Fruit fly (Drosophila melanogaster): ENCODE data around the gene lsn.
A peak's percentile ranks its signal among the peaks of the same experiment; 100 is the strongest.

lsn gene

dm6 chr3R:21862137-21862850, 2.7 kb upstream of the lsn start (continued):
- TF ChIP-seq CG11723 (GFP tag; optimal IDR thresholded peaks at IDR 0.05) (peak; percentile 79), ap (GFP tag; IDR thresholded peaks at IDR 0.05) (peak; percentile 69), CG32767 (GFP tag; IDR thresholded peaks at IDR 0.05) (peak; percentile 65), pb (GFP tag; optimal IDR thresholded peaks at IDR 0.05) (no peak), CG10543 (GFP tag; optimal IDR thresholded peaks at IDR 0.05) (no peak), CG17361 (GFP tag; IDR thresholded peaks at IDR 0.05) (peak; percentile 90), h (optimal IDR thresholded peaks at IDR 0.05) (no peak), kni (GFP tag; optimal IDR thresholded peaks at IDR 0.05) (peak; percentile 65), NfI (GFP tag; optimal IDR thresholded peaks at IDR 0.05) (peak; percentile 52), gcm2 (GFP tag; optimal IDR thresholded peaks at IDR 0.05) (no peak), odd (GFP tag; optimal IDR thresholded peaks at IDR 0.05) (peak; percentile 68), CG6813 (GFP tag; optimal IDR thresholded peaks at IDR 0.05) (peak; percentile 25), CG14667 (GFP tag; IDR thresholded peaks at IDR 0.05) (no peak), CG13123 (GFP tag; optimal IDR thresholded peaks at IDR 0.05) (peak; percentile 61), psq (GFP tag; optimal IDR thresholded peaks at IDR 0.05) (no peak), Spps (tag; optimal IDR thresholded peaks at IDR 0.05) (peak; percentile 56), CG17359 (tag; optimal IDR thresholded peaks at IDR 0.05) (peak; percentile 81), C15 (GFP tag; IDR thresholded peaks at IDR 0.05) (no peak), gem (tag; optimal IDR thresholded peaks at IDR 0.05) (peak; percentile 95), CG8388 (GFP tag; optimal IDR thresholded peaks at IDR 0.05) (peak; percentile 95), Vsx1 (GFP tag; optimal IDR thresholded peaks at IDR 0.05) (peak; percentile 38), Med (GFP tag) (peak; percentile 58), Deaf1 (tag; optimal IDR thresholded peaks at IDR 0.05) (peak; percentile 15), CTCF (GFP tag; optimal IDR thresholded peaks at IDR 0.05) (peak; percentile 19), CG18262 (tag; optimal IDR thresholded peaks at IDR 0.05) (peak; percentile 92), Antp (GFP tag; optimal IDR thresholded peaks at IDR 0.05) (peak; percentile 63), exex (tag; optimal IDR thresholded peaks at IDR 0.05) (no peak), sima (GFP tag; optimal IDR thresholded peaks at IDR 0.05) (no peak), luna (GFP tag; optimal IDR thresholded peaks at IDR 0.05) (no peak), repo (GFP tag; optimal IDR thresholded peaks at IDR 0.05) (no peak), crp (GFP tag; optimal IDR thresholded peaks at IDR 0.05) (peak in 1 of 2 experiments; percentile 19), ac (GFP tag; optimal IDR thresholded peaks at IDR 0.05) (peak; percentile 48), Hr51 (GFP tag; optimal IDR thresholded peaks at IDR 0.05) (peak in 1 of 2 experiments; percentile 86), CG6654 (GFP tag; optimal IDR thresholded peaks at IDR 0.05) (peak; percentile 8), CG2129 (GFP tag; IDR thresholded peaks at IDR 0.05; ENCODE audit: partially characterized antibody) (no peak), sc (optimal IDR thresholded peaks at IDR 0.05) (no peak), sc (GFP tag; optimal IDR thresholded peaks at IDR 0.05) (peak; percentile 80), chm (GFP tag; IDR thresholded peaks at IDR 0.05) (no peak; the same call in 1 of the 2 replicates), Camta (GFP tag; optimal IDR thresholded peaks at IDR 0.05) (peak; percentile 59), CG11085 (GFP tag; IDR thresholded peaks at IDR 0.05) (no peak), Drgx (GFP tag; IDR thresholded peaks at IDR 0.05) (peak; percentile 92), aop (GFP tag; IDR thresholded peaks at IDR 0.05) (0 out of 2 replicates have a peak, but pooled peaks have one; percentile 42), trem (tag; optimal IDR thresholded peaks at IDR 0.05) (peak; percentile 71), prd (optimal IDR thresholded peaks at IDR 0.05) (no peak), prd (GFP tag; IDR thresholded peaks at IDR 0.05) (peak; percentile 77), hkb (optimal IDR thresholded peaks at IDR 0.05) (no peak), hkb (GFP tag; IDR thresholded peaks at IDR 0.05) (peak; percentile 86), ci (GFP tag; IDR thresholded peaks at IDR 0.05) (peak; percentile 95), MTF-1 (GFP tag; optimal IDR thresholded peaks at IDR 0.05; ENCODE audit: borderline replicate concordance) (peak; percentile 23), Bdp1 (GFP tag; optimal IDR thresholded peaks at IDR 0.05) (peak; percentile 9), CG10979 (tag; optimal IDR thresholded peaks at IDR 0.05) (peak; percentile 86)
